Worm (Caenorhabditis elegans): Measurements from ENCODE around the gene sri-66.

Gene sri-66

ce11 chrV:17077889-17078288, 17.8 kb downstream of the sri-66 start, which contains the start of gene T05E12.3:
TSS of gene T05E12.3 (minus strand) at chrV:17077989.
- TF ChIP-seq sma-9 (GFP tag; optimal IDR thresholded peaks at IDR 0.05), result no peak
- TF ChIP-seq sma-9 (tag; optimal IDR thresholded peaks at IDR 0.05), result no peak
- TF ChIP-seq nhr-129 (tag; optimal IDR thresholded peaks at IDR 0.05), result no peak
- no peak for TF ChIP-seq blmp-1 (tag; optimal IDR thresholded peaks at IDR 0.05; ENCODE audit: insufficient read depth)
- no peak for TF ChIP-seq ceh-16 (tag; optimal IDR thresholded peaks at IDR 0.05)
- no peak for TF ChIP-seq ceh-82 (tag; optimal IDR thresholded peaks at IDR 0.05)
- no peak for TF ChIP-seq ztf-11 (tag; optimal IDR thresholded peaks at IDR 0.05)
- no peak for TF ChIP-seq gmeb-1 (tag; optimal IDR thresholded peaks at IDR 0.05)
- no peak for TF ChIP-seq R02D3.7 (tag; optimal IDR thresholded peaks at IDR 0.05)
- no peak for TF ChIP-seq nhr-12 (tag; optimal IDR thresholded peaks at IDR 0.05)
- no peak for TF ChIP-seq unc-39 (tag; optimal IDR thresholded peaks at IDR 0.05)
- TF ChIP-seq lin-11 (tag; optimal IDR thresholded peaks at IDR 0.05), result no peak
- no peak for TF ChIP-seq lsy-2 (tag; optimal IDR thresholded peaks at IDR 0.05)
- no peak for TF ChIP-seq snpc-4 (tag; optimal IDR thresholded peaks at IDR 0.05)
- no peak for TF ChIP-seq sma-3 (GFP tag; optimal IDR thresholded peaks at IDR 0.05)
- TF ChIP-seq fos-1 (tag; optimal IDR thresholded peaks at IDR 0.05), result no peak
- TF ChIP-seq ztf-1 (GFP tag; conservative IDR thresholded peaks at IDR 0.05), result no peak
- no peak for TF ChIP-seq alr-1 (tag; optimal IDR thresholded peaks at IDR 0.05)
- TF ChIP-seq egl-27 (tag; optimal IDR thresholded peaks at IDR 0.05), result no peak
- TF ChIP-seq mab-5 (tag; optimal IDR thresholded peaks at IDR 0.05), result no peak
- no peak for TF ChIP-seq nhr-11 (tag; optimal IDR thresholded peaks at IDR 0.05)

ce11 chrV:17079795-17080194, 19.7 kb downstream of the sri-66 start, which contains the start of gene srw-20:
TSS of gene srw-20 (minus strand) at chrV:17079895.
- TF ChIP-seq skn-1 (tag; optimal IDR thresholded peaks at IDR 0.05), result no peak
- TF ChIP-seq alr-1 (tag; optimal IDR thresholded peaks at IDR 0.05), result no peak
- no peak for TF ChIP-seq sma-9 (GFP tag; optimal IDR thresholded peaks at IDR 0.05)
- TF ChIP-seq sma-9 (tag; optimal IDR thresholded peaks at IDR 0.05), result no peak
- no peak for TF ChIP-seq ceh-82 (tag; optimal IDR thresholded peaks at IDR 0.05)
- TF ChIP-seq peb-1 (tag; optimal IDR thresholded peaks at IDR 0.05), result no peak
- TF ChIP-seq mbf-1 (tag; optimal IDR thresholded peaks at IDR 0.05), result no peak
- TF ChIP-seq ztf-4 (tag; optimal IDR thresholded peaks at IDR 0.05), result no peak
- TF ChIP-seq gmeb-1 (tag; optimal IDR thresholded peaks at IDR 0.05), result no peak
- TF ChIP-seq dmd-4 (tag; optimal IDR thresholded peaks at IDR 0.05), result no peak
- no peak for TF ChIP-seq mab-5 (tag; optimal IDR thresholded peaks at IDR 0.05)
- no peak for TF ChIP-seq nhr-12 (tag; optimal IDR thresholded peaks at IDR 0.05)
- no peak for TF ChIP-seq unc-55 (GFP tag; optimal IDR thresholded peaks at IDR 0.05)
- no peak for TF ChIP-seq nhr-11 (tag; optimal IDR thresholded peaks at IDR 0.05)
- TF ChIP-seq unc-62 (GFP tag; optimal IDR thresholded peaks at IDR 0.05), result no peak

- TF ChIP-seq snpc-4 (tag; optimal IDR thresholded peaks at IDR 0.05) (no peak), crh-2 (tag; optimal IDR thresholded peaks at IDR 0.05) (no peak), gmeb-1 (tag; optimal IDR thresholded peaks at IDR 0.05) (no peak), aly-2 (tag; optimal IDR thresholded peaks at IDR 0.05) (no peak)
Observed at ce11 chrV:17082718-17083117, 22.6 kb downstream of the sri-66 start, which contains the start of gene T05E12.9. TSS of gene T05E12.9 (minus strand) at chrV:17082818.

ce11 chrV:17089342-17089741, 29.3 kb downstream of the sri-66 start, which contains the start of gene T05E12.6:
TSS of gene T05E12.6 (minus strand) at chrV:17089442.
- no peak for TF ChIP-seq ceh-16 (tag; optimal IDR thresholded peaks at IDR 0.05)
- TF ChIP-seq unc-55 (GFP tag; optimal IDR thresholded peaks at IDR 0.05), result no peak
- TF ChIP-seq nhr-11 (tag; optimal IDR thresholded peaks at IDR 0.05), result no peak
- no peak for TF ChIP-seq C34F6.9 (tag; optimal IDR thresholded peaks at IDR 0.05)
- TF ChIP-seq ztf-11 (tag; optimal IDR thresholded peaks at IDR 0.05), result no peak
- TF ChIP-seq nhr-25 (tag; optimal IDR thresholded peaks at IDR 0.05), result no peak
- TF ChIP-seq sma-9 (GFP tag; optimal IDR thresholded peaks at IDR 0.05), result no peak
- no peak for TF ChIP-seq sma-9 (tag; optimal IDR thresholded peaks at IDR 0.05)
- TF ChIP-seq gmeb-1 (tag; optimal IDR thresholded peaks at IDR 0.05), result no peak
- TF ChIP-seq sem-4 (tag; optimal IDR thresholded peaks at IDR 0.05), result no peak
- TF ChIP-seq ama-1 (optimal IDR thresholded peaks at IDR 0.05), result no peak
- TF ChIP-seq lsy-2 (tag; optimal IDR thresholded peaks at IDR 0.05), result no peak
- TF ChIP-seq nhr-77 (tag; optimal IDR thresholded peaks at IDR 0.05), result no peak

- TF ChIP-seq fos-1 (tag; optimal IDR thresholded peaks at IDR 0.05) (peak; percentile 68), lin-13 (GFP tag; optimal IDR thresholded peaks at IDR 0.05) (no peak), unc-39 (tag; optimal IDR thresholded peaks at IDR 0.05) (no peak)
Observed at ce11 chrV:17089931-17090429, 29.9 kb downstream of the sri-66 start, which contains the start of gene srh-237. TSS of gene srh-237 (plus strand) at chrV:17090379.
